Fruit fly (Drosophila melanogaster) whole organism, embryonic: ENCODE data around the gene CG31064.

ENCODE experiments used
- CG15269 ChIP-seq: fragments of 200-800 bp; sonication (Bioruptor generic); optimal IDR thresholded peaks from 2 replicates; lab custom pipeline; 2018; ENCODE audit warnings: missing biosample characterization, mild to moderate bottlenecking, missing genetic modification characterization, moderate library complexity
- CG1602 ChIP-seq: fragments of 200-800 bp; sonication (Bioruptor generic); optimal IDR thresholded peaks from 3 replicates; lab custom pipeline; 2016; ENCODE audit warnings: missing biosample characterization, missing genetic modification characterization
- CG18262 ChIP-seq: fragments of 200-800 bp; optimal IDR thresholded peaks from 3 replicates; lab custom pipeline; 2019; ENCODE audit warnings: missing biosample characterization, mild to moderate bottlenecking, missing genetic modification characterization, moderate library complexity
- CG18599 ChIP-seq: fragments of 200-800 bp; sonication (Bioruptor generic); optimal IDR thresholded peaks from 3 replicates; lab custom pipeline; 2017; ENCODE audit warnings: missing biosample characterization, missing genetic modification characterization, mild to moderate bottlenecking, moderate library complexity, missing genetic modification reagents
- CG2712 ChIP-seq: fragments of 200-800 bp; optimal IDR thresholded peaks from 3 replicates; lab custom pipeline; 2019; ENCODE audit warnings: missing biosample characterization, mild to moderate bottlenecking, missing genetic modification characterization, moderate library complexity
- CG30403 ChIP-seq: fragments of 200-800 bp; sonication (Bioruptor generic); optimal IDR thresholded peaks from 3 replicates; lab custom pipeline; 2016; ENCODE audit warnings: missing biosample characterization, missing genetic modification characterization
- CG31441 ChIP-seq: fragments of 200-800 bp; sonication (Bioruptor generic); IDR thresholded peaks from 2 replicates; pipeline ENCODE4 v1.3.6; 2022; ENCODE audit warnings: missing biosample characterization, missing genetic modification characterization
- CG4820 ChIP-seq: fragments of 200-800 bp; sonication (Bioruptor generic); optimal IDR thresholded peaks from 3 replicates; lab custom pipeline; 2016; ENCODE audit warnings: missing biosample characterization, missing genetic modification characterization
- CG7556 ChIP-seq: fragments of 200-800 bp; sonication (Bioruptor generic); optimal IDR thresholded peaks from 2 replicates; lab custom pipeline; 2017; ENCODE audit warnings: missing biosample characterization, mild to moderate bottlenecking, missing genetic modification characterization
- CG7839 ChIP-seq: fragments of 200-800 bp; sonication (Bioruptor generic); optimal IDR thresholded peaks from 3 replicates; lab custom pipeline; 2018; ENCODE audit warnings: missing biosample characterization, mild to moderate bottlenecking, missing genetic modification characterization, moderate library complexity
- CG8924 ChIP-seq: fragments of 200-800 bp; optimal IDR thresholded peaks from 3 replicates; lab custom pipeline; 2019; ENCODE audit warnings: missing biosample characterization, mild to moderate bottlenecking, missing genetic modification characterization, moderate library complexity
- Drgx ChIP-seq: fragments of 200-800 bp; sonication (Bioruptor generic); IDR thresholded peaks from 2 replicates; pipeline ENCODE4 v1.3.6; 2022; ENCODE audit warnings: missing biosample characterization, missing genetic modification characterization
- E2f1 ChIP-seq: fragments of 200-800 bp; sonication (Bioruptor generic); IDR thresholded peaks from 2 replicates; pipeline ENCODE4 v1.3.6; 2022; ENCODE audit warnings: missing biosample characterization, missing genetic modification characterization
- Gsc ChIP-seq: fragments of 200-800 bp; sonication (Bioruptor generic); IDR thresholded peaks from 2 replicates; pipeline ENCODE4 v1.3.6; 2022; ENCODE audit warnings: missing biosample characterization, missing genetic modification characterization
- Hr39 ChIP-seq: fragments of >200 bp; optimal IDR thresholded peaks from 2 replicates; lab custom pipeline; 2017
- NFAT ChIP-seq: fragments of 200-800 bp; sonication (Bioruptor generic); IDR thresholded peaks from 2 replicates; pipeline ENCODE4 v1.3.6; 2022; ENCODE audit warnings: missing biosample characterization, missing genetic modification characterization
- Neu2 ChIP-seq: fragments of 200-800 bp; sonication (Bioruptor generic); optimal IDR thresholded peaks from 3 replicates; lab custom pipeline; 2016; ENCODE audit warnings: missing biosample characterization, missing genetic modification characterization, borderline replicate concordance
- Nf-YB ChIP-seq: fragments of 200-800 bp; sonication (Bioruptor generic); optimal IDR thresholded peaks from 3 replicates; lab custom pipeline; 2019; ENCODE audit warnings: missing biosample characterization, mild to moderate bottlenecking, missing genetic modification characterization, moderate library complexity
- Ptx1 ChIP-seq: fragments of 200-800 bp; sonication (Bioruptor generic); IDR thresholded peaks from 2 replicates; pipeline ENCODE4 v1.3.6; 2022; ENCODE audit warnings: missing biosample characterization, missing genetic modification characterization
- Ravus ChIP-seq: fragments of 200-800 bp; sonication (Bioruptor generic); IDR thresholded peaks from 2 replicates; pipeline ENCODE4 v1.3.6; 2022; ENCODE audit warnings: missing biosample characterization, missing genetic modification characterization
- Sox100B ChIP-seq: fragments of 200-800 bp; sonication (Bioruptor generic); optimal IDR thresholded peaks from 3 replicates; lab custom pipeline; 2018; ENCODE audit warnings: missing biosample characterization, mild to moderate bottlenecking, missing genetic modification characterization
- Spps ChIP-seq: fragments of 200-800 bp; sonication (Bioruptor generic); optimal IDR thresholded peaks from 2 replicates; lab custom pipeline; 2018; ENCODE audit warnings: missing biosample characterization, mild to moderate bottlenecking, missing genetic modification characterization
- bab2 ChIP-seq: fragments of 200-800 bp; sonication (Bioruptor generic); optimal IDR thresholded peaks from 2 replicates; lab custom pipeline; 2016; ENCODE audit warnings: missing biosample characterization, missing genetic modification characterization
- chinmo ChIP-seq: fragments of 200-800 bp; sonication (Bioruptor generic); IDR thresholded peaks from 4 replicates; pipeline ENCODE4 v1.3.6; 2022; ENCODE audit warnings: missing biosample characterization, missing genetic modification characterization; ENCODE audit not compliant: partially characterized antibody
- crol ChIP-seq: fragments of 200-800 bp; sonication (Bioruptor generic); IDR thresholded peaks from 2 replicates; pipeline ENCODE4 v1.3.6; 2022; ENCODE audit warnings: missing biosample characterization, missing genetic modification characterization
- danr ChIP-seq: fragments of 200-800 bp; sonication (Bioruptor generic); IDR thresholded peaks from 2 replicates; pipeline ENCODE4 v1.3.6; 2022; ENCODE audit warnings: missing biosample characterization, missing genetic modification characterization
- dmrt99B ChIP-seq: fragments of 200-800 bp; sonication (Bioruptor generic); optimal IDR thresholded peaks from 2 replicates; lab custom pipeline; 2018; ENCODE audit warnings: missing biosample characterization, mild to moderate bottlenecking, missing genetic modification characterization, moderate library complexity
- eve ChIP-seq, 2 experiments: fragments of >200 bp; optimal IDR thresholded peaks; 2 replicates each; lab custom pipeline; 2017; ENCODE audit warnings: missing biosample characterization in 2 of 2, missing genetic modification characterization in 2 of 2
- fd96Cb ChIP-seq: fragments of 200-800 bp; sonication (Bioruptor generic); optimal IDR thresholded peaks from 2 replicates; lab custom pipeline; 2018; ENCODE audit warnings: missing biosample characterization, mild to moderate bottlenecking, missing genetic modification characterization, moderate library complexity
- jumu ChIP-seq: fragments of 200-800 bp; sonication (Bioruptor generic); optimal IDR thresholded peaks from 3 replicates; lab custom pipeline; 2016; ENCODE audit warnings: missing biosample characterization, missing genetic modification characterization
- klu ChIP-seq: fragments of 200-800 bp; sonication (Bioruptor generic); IDR thresholded peaks from 2 replicates; pipeline ENCODE4 v1.3.6; 2022; ENCODE audit warnings: missing biosample characterization, missing genetic modification characterization
- knrl ChIP-seq: fragments of 200-800 bp; sonication (Bioruptor generic); IDR thresholded peaks from 3 replicates; pipeline ENCODE4 v1.3.6; 2022; ENCODE audit warnings: missing biosample characterization, missing genetic modification characterization; ENCODE audit not compliant: partially characterized antibody
- nom ChIP-seq: fragments of 200-800 bp; sonication (Bioruptor generic); optimal IDR thresholded peaks from 2 replicates; lab custom pipeline; 2017; ENCODE audit warnings: missing biosample characterization, missing genetic modification characterization, mild to moderate bottlenecking, moderate library complexity, missing genetic modification reagents
- oc ChIP-seq: fragments of 200-800 bp; sonication (Bioruptor generic); optimal IDR thresholded peaks from 2 replicates; lab custom pipeline; 2018; ENCODE audit warnings: missing biosample characterization, mild to moderate bottlenecking, missing genetic modification characterization, moderate library complexity
- p53 ChIP-seq: fragments of 200-800 bp; sonication (Bioruptor generic); optimal IDR thresholded peaks from 2 replicates; lab custom pipeline; 2016; ENCODE audit warnings: missing biosample characterization, missing genetic modification characterization
- pum ChIP-seq: fragments of 200-800 bp; sonication (Bioruptor generic); optimal IDR thresholded peaks from 2 replicates; lab custom pipeline; 2016; ENCODE audit warnings: missing biosample characterization, missing genetic modification characterization
- pzg ChIP-seq: fragments of 200-800 bp; sonication (Bioruptor generic); optimal IDR thresholded peaks from 3 replicates; lab custom pipeline; 2018; ENCODE audit warnings: missing biosample characterization, mild to moderate bottlenecking, missing genetic modification characterization, moderate library complexity
- row ChIP-seq: fragments of 200-800 bp; sonication (Bioruptor generic); IDR thresholded peaks from 3 replicates; pipeline ENCODE4 v1.3.6; 2022; ENCODE audit warnings: missing biosample characterization, missing genetic modification characterization
- sd ChIP-seq: fragments of 200-800 bp; sonication (Bioruptor generic); optimal IDR thresholded peaks from 3 replicates; lab custom pipeline; 2018; ENCODE audit warnings: missing biosample characterization, mild to moderate bottlenecking, missing genetic modification characterization, moderate library complexity
- sens-2 ChIP-seq: fragments of 200-800 bp; sonication (Bioruptor generic); IDR thresholded peaks from 2 replicates; pipeline ENCODE4 v1.3.6; 2022; ENCODE audit warnings: missing biosample characterization, missing genetic modification characterization
- slbo ChIP-seq: fragments of 200-800 bp; sonication (Bioruptor generic); IDR thresholded peaks from 2 replicates; pipeline ENCODE4 v1.3.6; 2022; ENCODE audit warnings: missing biosample characterization, missing genetic modification characterization
- sna ChIP-seq: fragments of 200-800 bp; sonication (Bioruptor generic); IDR thresholded peaks from 2 replicates; pipeline ENCODE4 v1.3.6; 2022; ENCODE audit warnings: missing biosample characterization, missing genetic modification characterization; ENCODE audit not compliant: partially characterized antibody
- unc-4 ChIP-seq: fragments of 200-800 bp; sonication (Bioruptor generic); IDR thresholded peaks from 2 replicates; pipeline ENCODE4 v1.3.6; 2022; ENCODE audit warnings: missing biosample characterization, missing genetic modification characterization; ENCODE audit not compliant: partially characterized antibody
- zfh1 ChIP-seq: fragments of 200-800 bp; sonication (Bioruptor generic); IDR thresholded peaks from 3 replicates; pipeline ENCODE4 v1.3.6; 2022; ENCODE audit warnings: missing biosample characterization, missing genetic modification characterization

CG31064 gene

dm6 chr3R:27194106-27194505 is 44.8 kb downstream of the CG31064 start, which contains the start of gene Ser (continued):
- no peak for TF ChIP-seq Neu2 (GFP tag; lab: Kevin White, UChicago)
- TF ChIP-seq Ptx1 (GFP tag; lab: Robert Waterston, UW), result no peak
- peak; percentile 56 for TF ChIP-seq nom
- 0 out of 2 replicates have a peak, but pooled peaks have one; percentile 31 for TF ChIP-seq unc-4
- TF ChIP-seq Ravus (GFP tag; lab: Robert Waterston, UW), result no peak
- TF ChIP-seq pzg (GFP tag; lab: Kevin White, UChicago), result no peak
- 0 out of 2 replicates have a peak, but pooled peaks have one; percentile 21 for TF ChIP-seq slbo (GFP tag; lab: Robert Waterston, UW)
- TF ChIP-seq CG8924, result no peak

- TF ChIP-seq E2f1 (GFP tag; lab: Robert Waterston, UW) (no peak), eve (GFP tag; optimal IDR thresholded peaks at IDR 0.05; lab: Kevin White, UChicago) (no peak), CG30403 (GFP tag; lab: Kevin White, UChicago) (no peak), Drgx (GFP tag; lab: Robert Waterston, UW) (peak; percentile 50; the same call in 1 of the 2 replicates), CG15269 (tag; lab: Kevin White, UChicago) (no peak)
- TF ChIP-seq, all 482 proteins: peak for 1
These were observed 45.8 kb downstream of the CG31064 start for dm6 chr3R:27193079-27193478.

- TF ChIP-seq chinmo (GFP tag; lab: Robert Waterston, UW), result 0 out of 4 replicates have a peak, but pooled peaks have one; percentile 56
- no peak for TF ChIP-seq danr
- peak; percentile 75 for TF ChIP-seq oc (tag; lab: Kevin White, UChicago)
- TF ChIP-seq CG15269 (tag; lab: Kevin White, UChicago), result peak; percentile 6
- no peak for TF ChIP-seq NFAT (GFP tag; lab: Robert Waterston, UW)
These were observed 52.0 kb downstream of the CG31064 start for dm6 chr3R:27186849-27187248.

- TF ChIP-seq CG1602 (GFP tag; lab: Kevin White, UChicago) (no peak), crol (GFP tag; lab: Robert Waterston, UW) (peak; percentile 80), p53 (GFP tag; lab: Kevin White, UChicago) (no peak), zfh1 (GFP tag; lab: Robert Waterston, UW) (0 out of 3 replicates have a peak, but pooled peaks have one; percentile 25), CG31441 (peak; percentile 17; the same call in 1 of the 2 replicates), Spps (tag; lab: Kevin White, UChicago) (no peak), CG18599 (no peak), Hr39 (lab: Kevin White, UChicago) (no peak), klu (GFP tag; lab: Robert Waterston, UW) (no peak), knrl (GFP tag; lab: Robert Waterston, UW) (0 out of 3 replicates have a peak, but pooled peaks have one; percentile 10), CG7556 (GFP tag; lab: Kevin White, UChicago) (no peak), CG2712 (tag; lab: Kevin White, UChicago) (peak; percentile 31), sd (tag; lab: Kevin White, UChicago) (no peak), bab2 (GFP tag; lab: Kevin White, UChicago) (no peak), E2f1 (GFP tag; lab: Robert Waterston, UW) (0 out of 2 replicates have a peak, but pooled peaks have one; percentile 11), row (GFP tag; lab: Robert Waterston, UW) (peak; percentile 24; the same call in 2 of the 3 replicates), Nf-YB (GFP tag; lab: Kevin White, UChicago) (no peak), dmrt99B (tag; lab: Kevin White, UChicago) (peak; percentile 1), sna (GFP tag; lab: Robert Waterston, UW) (no peak), sens-2 (GFP tag; lab: Robert Waterston, UW) (0 out of 2 replicates have a peak, but pooled peaks have one; percentile 24), CG4820 (GFP tag; lab: Kevin White, UChicago) (no peak), jumu (GFP tag; lab: Kevin White, UChicago) (no peak), CG7839 (tag; lab: Kevin White, UChicago) (peak; percentile 18), fd96Cb (tag; lab: Kevin White, UChicago) (no peak), pum (GFP tag; lab: Kevin White, UChicago) (no peak), Sox100B (GFP tag; lab: Kevin White, UChicago) (no peak), CG18262 (tag; lab: Kevin White, UChicago) (peak; percentile 10), Gsc (GFP tag; lab: Robert Waterston, UW) (no peak)
These were observed 52.8 kb downstream of the CG31064 start for dm6 chr3R:27185933-27186571.
